Worm (Caenorhabditis elegans): ENCODE measurements around the gene nspg-6.

DNA sequence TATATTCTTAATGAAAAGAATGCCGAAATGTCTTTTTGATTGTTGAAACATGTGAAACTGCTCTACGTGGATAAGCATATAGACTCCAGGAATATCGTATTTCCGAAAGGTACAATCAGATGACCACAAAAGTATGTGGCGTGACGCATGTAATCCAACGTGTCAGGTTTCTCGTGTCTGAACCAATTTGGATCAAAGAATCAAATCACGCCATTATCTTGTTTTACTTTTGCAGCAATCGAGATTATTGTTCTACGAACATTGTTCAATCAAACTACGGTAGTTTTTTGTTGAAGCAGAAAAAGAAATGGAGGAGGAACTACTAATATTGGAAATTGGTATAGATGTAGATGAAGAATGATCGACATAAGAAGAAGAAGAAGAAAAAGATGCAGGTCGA lies 41.1 kb downstream of the nspg-6 start:
- TF ChIP-seq dve-1 (tag; optimal IDR thresholded peaks at IDR 0.05): no peak
- no peak for TF ChIP-seq hlh-8 (tag; optimal IDR thresholded peaks at IDR 0.05)
- TF ChIP-seq dmd-4 (tag; optimal IDR thresholded peaks at IDR 0.05; ENCODE audit: borderline replicate concordance): no peak
- TF ChIP-seq ceh-45 (GFP tag; IDR thresholded peaks at IDR 0.05): no peak
- no peak for TF ChIP-seq pat-9 (tag; optimal IDR thresholded peaks at IDR 0.05)
- TF ChIP-seq nfya-1 (tag; optimal IDR thresholded peaks at IDR 0.05): no peak
- no peak for TF ChIP-seq gmeb-2 (tag; optimal IDR thresholded peaks at IDR 0.05)
